Worm (Caenorhabditis elegans): ENCODE measurements around the gene T08D10.3.

T08D10.3 gene

ce11 chrX:11924158-11924557 lies 31.1 kb upstream of the T08D10.3 start, which contains the start of gene F55G7.1:
F55G7.1 (plus strand) TSS chrX:11924433.
- TF ChIP-seq ref-1 (GFP tag; conservative IDR thresholded peaks at IDR 0.05) (no peak), ztf-23 (GFP tag; IDR thresholded peaks at IDR 0.05) (no peak), T22C8.4 (GFP tag; IDR thresholded peaks at IDR 0.05) (no peak), flt-1 (GFP tag; IDR thresholded peaks at IDR 0.05) (no peak), med-1 (GFP tag; optimal IDR thresholded peaks at IDR 0.05; ENCODE audit: insufficient read depth) (no peak)

ce11 chrX:11925243-11925642 lies 30.0 kb upstream of the T08D10.3 start:
- no peak for TF ChIP-seq med-1 (GFP tag; optimal IDR thresholded peaks at IDR 0.05; ENCODE audit: insufficient read depth)
- no peak for TF ChIP-seq klf-2 (GFP tag; conservative IDR thresholded peaks at IDR 0.05)
- TF ChIP-seq cog-1 (tag; optimal IDR thresholded peaks at IDR 0.05): no peak
- no peak for TF ChIP-seq T22C8.4 (GFP tag; IDR thresholded peaks at IDR 0.05)
- no peak for TF ChIP-seq ztf-23 (GFP tag; IDR thresholded peaks at IDR 0.05)
- no peak for TF ChIP-seq flt-1 (GFP tag; IDR thresholded peaks at IDR 0.05)
- TF ChIP-seq tab-1 (GFP tag; IDR thresholded peaks at IDR 0.05): no peak
- TF ChIP-seq ztf-29 (GFP tag; IDR thresholded peaks at IDR 0.05): no peak
- no peak for TF ChIP-seq ref-1 (GFP tag; conservative IDR thresholded peaks at IDR 0.05)

ce11 chrX:11927585-11927984 lies 27.6 kb upstream of the T08D10.3 start, which contains the start of gene F55G7.4:
F55G7.4 (plus strand) TSS chrX:11927885.
- no peak for TF ChIP-seq flt-1 (GFP tag; IDR thresholded peaks at IDR 0.05)
- no peak for TF ChIP-seq T22C8.4 (GFP tag; IDR thresholded peaks at IDR 0.05)
- TF ChIP-seq tab-1 (GFP tag; IDR thresholded peaks at IDR 0.05): no peak
- TF ChIP-seq med-1 (GFP tag; optimal IDR thresholded peaks at IDR 0.05; ENCODE audit: insufficient read depth): no peak
- no peak for TF ChIP-seq ztf-23 (GFP tag; IDR thresholded peaks at IDR 0.05)
- no peak for TF ChIP-seq ref-1 (GFP tag; conservative IDR thresholded peaks at IDR 0.05)
- TF ChIP-seq ztf-29 (GFP tag; IDR thresholded peaks at IDR 0.05): no peak
- TF ChIP-seq klf-2 (GFP tag; conservative IDR thresholded peaks at IDR 0.05): no peak
- no peak for TF ChIP-seq cog-1 (tag; optimal IDR thresholded peaks at IDR 0.05)

- TF ChIP-seq ref-1 (GFP tag; conservative IDR thresholded peaks at IDR 0.05) (no peak), ztf-29 (GFP tag; IDR thresholded peaks at IDR 0.05) (no peak), tab-1 (GFP tag; IDR thresholded peaks at IDR 0.05) (no peak), klf-2 (GFP tag; conservative IDR thresholded peaks at IDR 0.05) (no peak), flt-1 (GFP tag; IDR thresholded peaks at IDR 0.05) (no peak), med-1 (GFP tag; optimal IDR thresholded peaks at IDR 0.05; ENCODE audit: insufficient read depth) (no peak), cog-1 (tag; optimal IDR thresholded peaks at IDR 0.05) (no peak), ztf-23 (GFP tag; IDR thresholded peaks at IDR 0.05) (no peak), T22C8.4 (GFP tag; IDR thresholded peaks at IDR 0.05) (no peak)
These were observed 23.7 kb upstream of the T08D10.3 start, which contains the start of gene dot-1.4 for ce11 chrX:11931559-11931958. dot-1.4 (minus strand) TSS chrX:11931659.

- TF ChIP-seq flt-1 (GFP tag; IDR thresholded peaks at IDR 0.05) (0 out of 2 replicates have a peak, but pooled peaks have one; percentile 32), tab-1 (GFP tag; IDR thresholded peaks at IDR 0.05) (0 out of 2 replicates have a peak, but pooled peaks have one; percentile 32), ztf-29 (GFP tag; IDR thresholded peaks at IDR 0.05) (no peak), T22C8.4 (GFP tag; IDR thresholded peaks at IDR 0.05) (no peak), cog-1 (tag; optimal IDR thresholded peaks at IDR 0.05) (no peak)
These were observed 21.7 kb upstream of the T08D10.3 start for ce11 chrX:11933547-11933946.

ce11 chrX:11934933-11935332 lies 20.3 kb upstream of the T08D10.3 start:
- peak; percentile 72 for TF ChIP-seq ref-1 (GFP tag; conservative IDR thresholded peaks at IDR 0.05)
- TF ChIP-seq T22C8.4 (GFP tag; IDR thresholded peaks at IDR 0.05): peak; percentile 63; the same call in 1 of the 2 replicates
- peak; percentile 79 for TF ChIP-seq klf-2 (GFP tag; conservative IDR thresholded peaks at IDR 0.05)
- TF ChIP-seq cog-1 (tag; optimal IDR thresholded peaks at IDR 0.05): peak; percentile 69
- TF ChIP-seq tab-1 (GFP tag; IDR thresholded peaks at IDR 0.05): peak; percentile 90
- 0 out of 2 replicates have a peak, but pooled peaks have one; percentile 58 for TF ChIP-seq ztf-29 (GFP tag; IDR thresholded peaks at IDR 0.05)
- TF ChIP-seq flt-1 (GFP tag; IDR thresholded peaks at IDR 0.05): peak; percentile 92
- TF ChIP-seq med-1 (GFP tag; optimal IDR thresholded peaks at IDR 0.05; ENCODE audit: insufficient read depth): peak; percentile 41
- peak; percentile 85 for TF ChIP-seq ztf-23 (GFP tag; IDR thresholded peaks at IDR 0.05)

ce11 chrX:11937343-11937935 lies 17.8 kb upstream of the T08D10.3 start:
- peak; percentile 100 for TF ChIP-seq T22C8.4 (GFP tag; IDR thresholded peaks at IDR 0.05)
- peak; percentile 95 for TF ChIP-seq cog-1 (tag; optimal IDR thresholded peaks at IDR 0.05)
- TF ChIP-seq flt-1 (GFP tag; IDR thresholded peaks at IDR 0.05): peak; percentile 90
- peak; percentile 86 for TF ChIP-seq ztf-23 (GFP tag; IDR thresholded peaks at IDR 0.05)
- TF ChIP-seq tab-1 (GFP tag; IDR thresholded peaks at IDR 0.05): peak; percentile 74; the same call in 1 of the 2 replicates
- TF ChIP-seq ref-1 (GFP tag; conservative IDR thresholded peaks at IDR 0.05): peak; percentile 48
- peak; percentile 64 for TF ChIP-seq med-1 (GFP tag; optimal IDR thresholded peaks at IDR 0.05; ENCODE audit: insufficient read depth)
- no peak for TF ChIP-seq ztf-29 (GFP tag; IDR thresholded peaks at IDR 0.05)
- TF ChIP-seq klf-2 (GFP tag; conservative IDR thresholded peaks at IDR 0.05): peak; percentile 67

ce11 chrX:11938826-11939225 lies 16.4 kb upstream of the T08D10.3 start, which contains the start of gene F55G7.5:
F55G7.5 (minus strand) TSS chrX:11938926.
- TF ChIP-seq med-1 (GFP tag; optimal IDR thresholded peaks at IDR 0.05; ENCODE audit: insufficient read depth) (no peak), flt-1 (GFP tag; IDR thresholded peaks at IDR 0.05) (no peak), ref-1 (GFP tag; conservative IDR thresholded peaks at IDR 0.05) (no peak), cog-1 (tag; optimal IDR thresholded peaks at IDR 0.05) (no peak), ztf-29 (GFP tag; IDR thresholded peaks at IDR 0.05) (no peak), T22C8.4 (GFP tag; IDR thresholded peaks at IDR 0.05) (no peak), tab-1 (GFP tag; IDR thresholded peaks at IDR 0.05) (no peak), klf-2 (GFP tag; conservative IDR thresholded peaks at IDR 0.05) (no peak), ztf-23 (GFP tag; IDR thresholded peaks at IDR 0.05) (no peak)

ce11 chrX:11941951-11942350 lies 13.3 kb upstream of the T08D10.3 start, which contains the start of gene F55G7.3:
F55G7.3 (minus strand) TSS chrX:11942051.
- TF ChIP-seq med-1 (GFP tag; optimal IDR thresholded peaks at IDR 0.05; ENCODE audit: insufficient read depth): no peak
- no peak for TF ChIP-seq flt-1 (GFP tag; IDR thresholded peaks at IDR 0.05)
- no peak for TF ChIP-seq cog-1 (tag; optimal IDR thresholded peaks at IDR 0.05)
- no peak for TF ChIP-seq ztf-29 (GFP tag; IDR thresholded peaks at IDR 0.05)
- TF ChIP-seq ref-1 (GFP tag; conservative IDR thresholded peaks at IDR 0.05): no peak
- no peak for TF ChIP-seq ztf-23 (GFP tag; IDR thresholded peaks at IDR 0.05)
- TF ChIP-seq klf-2 (GFP tag; conservative IDR thresholded peaks at IDR 0.05): no peak
- no peak for TF ChIP-seq T22C8.4 (GFP tag; IDR thresholded peaks at IDR 0.05)
- TF ChIP-seq tab-1 (GFP tag; IDR thresholded peaks at IDR 0.05): no peak
